Worm (Caenorhabditis elegans): Measurements from ENCODE around the gene dao-6.

dao-6 gene

ce11 chrIII:9733333-9733732 lies 2.7 kb downstream of the dao-6 start:
- TF ChIP-seq flt-1 (GFP tag; IDR thresholded peaks at IDR 0.05): no peak
- TF ChIP-seq ceh-13 (GFP tag; optimal IDR thresholded peaks at IDR 0.05): no peak
- TF ChIP-seq ama-1 (optimal IDR thresholded peaks at IDR 0.05): no peak

- no peak for TF ChIP-seq sea-1 (GFP tag; conservative IDR thresholded peaks at IDR 0.05)
- no peak for TF ChIP-seq ceh-13 (GFP tag; optimal IDR thresholded peaks at IDR 0.05)
- TF ChIP-seq tra-4 (tag; optimal IDR thresholded peaks at IDR 0.05): no peak
- no peak for TF ChIP-seq aly-1 (tag; optimal IDR thresholded peaks at IDR 0.05)
- no peak for TF ChIP-seq ets-7 (tag; optimal IDR thresholded peaks at IDR 0.05)
- TF ChIP-seq scrt-1 (GFP tag; IDR thresholded peaks at IDR 0.05): no peak
- no peak for TF ChIP-seq ceh-36 (tag; optimal IDR thresholded peaks at IDR 0.05)
Measured at ce11 chrIII:9731313-9731912, 4.6 kb downstream of the dao-6 start.

- no peak for TF ChIP-seq F13C5.2 (tag; optimal IDR thresholded peaks at IDR 0.05)
- TF ChIP-seq ets-7 (tag; optimal IDR thresholded peaks at IDR 0.05): no peak
- TF ChIP-seq hnd-1 (tag; optimal IDR thresholded peaks at IDR 0.05): no peak
- no peak for TF ChIP-seq tra-4 (tag; optimal IDR thresholded peaks at IDR 0.05)
- TF ChIP-seq flt-1 (GFP tag; IDR thresholded peaks at IDR 0.05): no peak
- TF ChIP-seq hmbx-1 (tag; optimal IDR thresholded peaks at IDR 0.05): no peak
- no peak for TF ChIP-seq tbx-37 (GFP tag; conservative IDR thresholded peaks at IDR 0.05)
- TF ChIP-seq B0310.2 (tag; optimal IDR thresholded peaks at IDR 0.05): no peak
Measured at ce11 chrIII:9730407-9730806, 5.6 kb downstream of the dao-6 start.

ce11 chrIII:9727439-9727838 lies 8.6 kb downstream of the dao-6 start, which contains the start of gene C07A9.12:
C07A9.12 (minus strand) TSS chrIII:9727539.
- no peak for TF ChIP-seq B0310.2 (tag; optimal IDR thresholded peaks at IDR 0.05)
- TF ChIP-seq ama-1 (optimal IDR thresholded peaks at IDR 0.05): no peak
- TF ChIP-seq sea-1 (GFP tag; conservative IDR thresholded peaks at IDR 0.05): no peak
- no peak for TF ChIP-seq flt-1 (GFP tag; IDR thresholded peaks at IDR 0.05)

- TF ChIP-seq B0310.2 (tag; optimal IDR thresholded peaks at IDR 0.05) (no peak), ceh-36 (tag; optimal IDR thresholded peaks at IDR 0.05) (no peak), ceh-13 (GFP tag; optimal IDR thresholded peaks at IDR 0.05) (no peak), hmg-4 (GFP tag; optimal IDR thresholded peaks at IDR 0.05) (no peak), hmbx-1 (tag; optimal IDR thresholded peaks at IDR 0.05) (no peak)
Measured at ce11 chrIII:9725114-9725513, 10.9 kb downstream of the dao-6 start, which contains the start of gene clec-162. clec-162 (minus strand) TSS chrIII:9725214.

ce11 chrIII:9721991-9722390 lies 14.0 kb downstream of the dao-6 start:
- TF ChIP-seq ets-7 (tag; optimal IDR thresholded peaks at IDR 0.05) (no peak), sea-1 (GFP tag; conservative IDR thresholded peaks at IDR 0.05) (no peak), hmbx-1 (tag; optimal IDR thresholded peaks at IDR 0.05) (no peak), tbx-11 (GFP tag; IDR thresholded peaks at IDR 0.05) (no peak), flt-1 (GFP tag; IDR thresholded peaks at IDR 0.05) (no peak)

- TF ChIP-seq hnd-1 (tag; optimal IDR thresholded peaks at IDR 0.05) (no peak), flt-1 (GFP tag; IDR thresholded peaks at IDR 0.05) (no peak), hmg-4 (GFP tag; optimal IDR thresholded peaks at IDR 0.05) (no peak), F13C5.2 (tag; optimal IDR thresholded peaks at IDR 0.05) (no peak), aly-1 (tag; optimal IDR thresholded peaks at IDR 0.05) (no peak), ama-1 (optimal IDR thresholded peaks at IDR 0.05) (no peak), pes-1 (GFP tag; IDR thresholded peaks at IDR 0.05) (no peak), hmbx-1 (tag; optimal IDR thresholded peaks at IDR 0.05) (no peak), sea-1 (GFP tag; conservative IDR thresholded peaks at IDR 0.05) (no peak), scrt-1 (GFP tag; IDR thresholded peaks at IDR 0.05) (no peak), tra-4 (tag; optimal IDR thresholded peaks at IDR 0.05) (no peak)
Measured at ce11 chrIII:9720191-9720590, 15.8 kb downstream of the dao-6 start, which contains the start of gene ncx-7. ncx-7 (minus strand) TSS chrIII:9720291.

- TF ChIP-seq ama-1 (optimal IDR thresholded peaks at IDR 0.05): peak; percentile 57
- no peak for TF ChIP-seq sea-1 (GFP tag; conservative IDR thresholded peaks at IDR 0.05)
Measured at ce11 chrIII:9717243-9717642, 18.8 kb downstream of the dao-6 start.

ce11 chrIII:9714731-9715130 lies 21.3 kb downstream of the dao-6 start:
- no peak for TF ChIP-seq tra-4 (tag; optimal IDR thresholded peaks at IDR 0.05)

- TF ChIP-seq pes-1 (GFP tag; IDR thresholded peaks at IDR 0.05) (no peak), F13C5.2 (tag; optimal IDR thresholded peaks at IDR 0.05) (no peak), scrt-1 (GFP tag; IDR thresholded peaks at IDR 0.05) (no peak), ama-1 (optimal IDR thresholded peaks at IDR 0.05) (no peak), flt-1 (GFP tag; IDR thresholded peaks at IDR 0.05) (no peak), hmg-4 (GFP tag; optimal IDR thresholded peaks at IDR 0.05) (no peak), tra-4 (tag; optimal IDR thresholded peaks at IDR 0.05) (no peak), tbx-11 (GFP tag; IDR thresholded peaks at IDR 0.05) (no peak), hnd-1 (tag; optimal IDR thresholded peaks at IDR 0.05) (no peak), B0310.2 (tag; optimal IDR thresholded peaks at IDR 0.05) (no peak), aly-1 (tag; optimal IDR thresholded peaks at IDR 0.05) (no peak), ceh-13 (GFP tag; optimal IDR thresholded peaks at IDR 0.05) (no peak), hmbx-1 (tag; optimal IDR thresholded peaks at IDR 0.05) (no peak)
Measured at ce11 chrIII:9713862-9714261, 22.1 kb downstream of the dao-6 start, which contains the start of gene ncx-6. ncx-6 (minus strand) TSS chrIII:9713949.

All from whole organism, early embryonic.